Worm (Caenorhabditis elegans) whole organism, L1 larva: ENCODE measurements around the gene wdfy-2.

Source experiments
- ama-1 ChIP-seq: fragments of 150-350 bp; optimal IDR thresholded peaks from 2 replicates; lab custom pipeline; 2014
- ceh-82 ChIP-seq, 3 experiments: fragments of 150-350 bp in 1 of 3; sonication (generic microtip) in 2 of 3; optimal IDR thresholded peaks; 2 replicates each; lab custom pipeline; 2014 to 2017; ENCODE audit warnings: missing biosample characterization in 3 of 3, missing genetic modification characterization in 3 of 3
- lin-13 ChIP-seq: fragments of 150-350 bp; optimal IDR thresholded peaks from 2 replicates; lab custom pipeline; 2014; ENCODE audit warnings: missing biosample characterization, missing genetic modification reagents, missing genetic modification characterization
- lin-39 ChIP-seq: fragments of 150-350 bp; optimal IDR thresholded peaks from 2 replicates; lab custom pipeline; 2014; ENCODE audit warnings: missing biosample characterization, missing genetic modification reagents, missing genetic modification characterization
- lsy-2 ChIP-seq, 2 experiments: fragments of 150-350 bp; optimal IDR thresholded peaks; 2 replicates each; lab custom pipeline; 2014; ENCODE audit warnings: missing biosample characterization in 2 of 2, missing genetic modification characterization in 2 of 2
- nhr-12 ChIP-seq: sonication (generic microtip); optimal IDR thresholded peaks from 2 replicates; lab custom pipeline; 2017; ENCODE audit warnings: missing biosample characterization, missing genetic modification characterization
- nhr-77 ChIP-seq: fragments of 150-350 bp; optimal IDR thresholded peaks from 2 replicates; lab custom pipeline; 2014; ENCODE audit warnings: missing biosample characterization, missing genetic modification characterization
- pag-3 ChIP-seq: sonication (generic microtip); optimal IDR thresholded peaks from 2 replicates; lab custom pipeline; 2017; ENCODE audit warnings: missing genetic modification characterization, mild to moderate bottlenecking, missing compliant biosample characterization, antibody characterized with exemption, borderline replicate concordance; ENCODE audit not compliant: insufficient read depth

DNA sequence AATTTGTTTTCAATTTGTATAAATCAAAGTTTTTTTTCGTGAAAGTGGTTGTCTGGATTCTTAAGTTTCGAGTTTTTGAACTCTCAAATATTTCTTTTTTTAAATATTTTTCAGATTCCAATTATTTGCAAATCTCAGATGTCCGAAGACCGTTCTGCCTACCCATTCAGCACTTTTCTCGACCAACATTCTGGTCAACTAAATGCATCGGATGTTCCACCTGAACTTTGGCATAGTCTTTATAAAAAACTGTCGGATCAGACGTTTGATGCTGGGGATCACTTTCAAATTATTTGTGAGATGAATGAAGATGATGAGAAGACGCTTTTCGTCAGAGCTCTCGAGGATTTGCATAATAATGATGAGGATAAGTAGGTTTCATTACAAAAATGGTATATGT is 19.2 kb downstream of the wdfy-2 start, which contains the start of gene ttll-12:
- TF ChIP-seq lin-13 (GFP tag; lab: Kevin White, UChicago) (no peak), nhr-12 (no peak), ceh-82 (tag; optimal IDR thresholded peaks at IDR 0.05; lab: Kevin White, UChicago) (no peak), lin-39 (no peak), nhr-77 (no peak), lsy-2 (tag; optimal IDR thresholded peaks at IDR 0.05; lab: Kevin White, UChicago) (no peak), pag-3 (tag; lab: Kevin White, UChicago) (no peak), ama-1 (lab: Kevin White, UChicago) (no peak)
